Worm (Caenorhabditis elegans): ENCODE data around the gene col-128.

Gene col-128

DNA sequence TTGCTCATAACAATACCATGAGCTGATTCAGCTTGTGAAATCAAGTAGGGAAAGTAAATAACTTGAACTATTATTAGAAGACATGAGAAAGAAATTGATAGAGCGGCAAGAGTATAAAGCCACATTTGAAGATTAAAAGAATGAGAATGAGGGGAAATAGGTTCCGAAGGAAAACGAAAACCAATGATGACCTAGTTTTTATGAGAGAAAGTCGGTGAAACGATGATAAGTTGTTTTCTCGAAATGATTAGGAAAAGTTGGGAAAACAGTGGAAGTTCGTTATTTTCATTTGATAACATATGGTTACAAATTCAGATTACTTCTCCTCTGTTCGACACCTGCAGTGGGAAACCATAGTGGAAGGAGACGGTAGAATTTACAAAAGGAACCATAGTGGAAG, at the start of gene col-128:
Gene col-128, minus strand, starts transcription at position 148 of the 400 bp plus-strand sequence.
- TF ChIP-seq dmd-4 (tag; optimal IDR thresholded peaks at IDR 0.05; ENCODE audit: borderline replicate concordance) = no peak
- no peak for TF ChIP-seq che-1 (tag; optimal IDR thresholded peaks at IDR 0.05)
- TF ChIP-seq hlh-13 (GFP tag; optimal IDR thresholded peaks at IDR 0.05) = no peak
- TF ChIP-seq eyg-1 (tag; optimal IDR thresholded peaks at IDR 0.05) = no peak
- TF ChIP-seq unc-86 (tag; optimal IDR thresholded peaks at IDR 0.05) = no peak
- TF ChIP-seq ceh-48 (tag; optimal IDR thresholded peaks at IDR 0.05) = no peak
- TF ChIP-seq K09A11.1 (tag; optimal IDR thresholded peaks at IDR 0.05; ENCODE audit: insufficient read depth) = no peak
- TF ChIP-seq ceh-2 (tag; optimal IDR thresholded peaks at IDR 0.05) = no peak
- TF ChIP-seq nhr-11 (tag; optimal IDR thresholded peaks at IDR 0.05) = no peak
- no peak for TF ChIP-seq C38D4.7 (GFP tag; optimal IDR thresholded peaks at IDR 0.05)
- TF ChIP-seq zip-5 (tag; optimal IDR thresholded peaks at IDR 0.05) = no peak
- TF ChIP-seq pqm-1 (tag; optimal IDR thresholded peaks at IDR 0.05) = no peak
- no peak for TF ChIP-seq npax-4 (tag; optimal IDR thresholded peaks at IDR 0.05)
- TF ChIP-seq nfya-1 (tag; optimal IDR thresholded peaks at IDR 0.05) = no peak
- no peak for TF ChIP-seq tbx-2 (tag; optimal IDR thresholded peaks at IDR 0.05)
- TF ChIP-seq fax-1 (tag; optimal IDR thresholded peaks at IDR 0.05) = no peak
- no peak for TF ChIP-seq unc-3 (GFP tag; conservative IDR thresholded peaks at IDR 0.05)
- TF ChIP-seq unc-3 (tag; optimal IDR thresholded peaks at IDR 0.05) = no peak
- no peak for TF ChIP-seq pha-2 (tag; optimal IDR thresholded peaks at IDR 0.05)
- no peak for TF ChIP-seq odd-2 (tag; optimal IDR thresholded peaks at IDR 0.05)

DNA sequence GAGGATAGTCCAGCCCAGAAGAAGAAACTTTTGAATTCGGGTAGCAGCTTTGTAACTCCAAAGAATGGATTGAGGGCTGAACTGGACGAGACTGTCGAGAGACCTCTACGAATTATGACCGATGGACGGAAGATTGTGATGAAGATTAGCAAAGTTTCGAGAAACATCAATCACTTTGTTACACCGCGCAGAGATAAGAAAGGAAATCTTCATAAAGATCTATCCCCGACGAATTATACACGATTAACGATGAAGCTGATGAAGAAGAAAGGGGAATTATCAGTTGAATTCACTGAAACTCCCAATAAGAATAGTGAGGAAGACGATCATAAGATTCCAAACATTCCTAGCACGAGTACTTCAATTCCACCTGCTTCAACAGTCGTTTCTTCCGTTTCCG, 48.0 kb upstream of the col-128 start:
- TF ChIP-seq C38D4.7 (GFP tag; optimal IDR thresholded peaks at IDR 0.05) (no peak), ceh-6 (GFP tag; optimal IDR thresholded peaks at IDR 0.05) (no peak), nhr-232 (tag; optimal IDR thresholded peaks at IDR 0.05) (no peak), che-1 (tag; optimal IDR thresholded peaks at IDR 0.05) (no peak), F13H6.1 (tag; optimal IDR thresholded peaks at IDR 0.05) (no peak), hlh-15 (tag; optimal IDR thresholded peaks at IDR 0.05) (no peak), lin-11 (tag; optimal IDR thresholded peaks at IDR 0.05) (no peak), ama-1 (optimal IDR thresholded peaks at IDR 0.05) (no peak), nfya-1 (tag; optimal IDR thresholded peaks at IDR 0.05) (no peak), ref-2 (tag; optimal IDR thresholded peaks at IDR 0.05) (no peak), fkh-10 (GFP tag; optimal IDR thresholded peaks at IDR 0.05) (no peak), unc-55 (GFP tag; optimal IDR thresholded peaks at IDR 0.05) (no peak), ceh-9 (tag; optimal IDR thresholded peaks at IDR 0.05) (no peak), hlh-8 (tag; optimal IDR thresholded peaks at IDR 0.05) (no peak), hlh-30 (tag; optimal IDR thresholded peaks at IDR 0.05; ENCODE audit: insufficient read depth) (no peak), elt-4 (tag; optimal IDR thresholded peaks at IDR 0.05) (no peak), sox-2 (GFP tag; IDR thresholded peaks at IDR 0.05) (no peak)

ce11 chrIV:11597079-11597478, 45.3 kb upstream of the col-128 start:
- TF ChIP-seq ceh-24 (tag; optimal IDR thresholded peaks at IDR 0.05) (no peak), elt-2 (tag; optimal IDR thresholded peaks at IDR 0.05) (no peak), ahr-1 (tag; optimal IDR thresholded peaks at IDR 0.05) (no peak), eyg-1 (tag; optimal IDR thresholded peaks at IDR 0.05) (no peak), sox-4 (tag; optimal IDR thresholded peaks at IDR 0.05) (no peak), sox-2 (GFP tag; IDR thresholded peaks at IDR 0.05) (no peak), madf-2 (tag; optimal IDR thresholded peaks at IDR 0.05) (no peak)

DNA sequence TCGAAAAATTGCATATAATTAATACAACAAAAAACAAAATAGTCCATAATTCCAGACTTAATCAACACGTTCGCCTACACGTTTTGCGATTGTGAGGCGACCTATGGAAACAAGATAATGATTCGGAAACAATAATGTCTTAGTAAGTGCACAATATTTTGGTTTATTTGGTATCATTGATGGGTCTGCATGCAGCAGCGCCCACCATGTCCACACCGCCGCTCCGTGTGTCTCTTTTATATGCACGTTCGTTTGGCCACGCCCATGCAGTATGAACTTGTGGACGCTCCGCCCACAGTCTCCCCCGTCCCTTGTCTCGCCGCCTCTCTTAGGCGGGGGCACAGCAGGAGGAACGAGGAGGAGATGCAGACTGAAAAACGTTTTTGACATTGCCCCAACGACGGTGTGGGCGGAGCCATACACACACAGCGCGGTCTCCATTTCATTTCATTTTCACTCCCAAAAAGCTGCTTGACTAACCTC, 42.5 kb upstream of the col-128 start, which contains the start of gene mig-38:
Gene mig-38, plus strand, starts transcription at position 54 of the 483 bp plus-strand sequence.
- no peak for TF ChIP-seq lim-6 (tag; optimal IDR thresholded peaks at IDR 0.05)
- TF ChIP-seq elt-4 (tag; optimal IDR thresholded peaks at IDR 0.05) = peak; percentile 26
- no peak for TF ChIP-seq ztf-16 (tag; optimal IDR thresholded peaks at IDR 0.05)
- TF ChIP-seq mec-3 (tag; optimal IDR thresholded peaks at IDR 0.05; ENCODE audit: borderline replicate concordance) = peak; percentile 31
- peak; percentile 57 for TF ChIP-seq ceh-18 (tag; optimal IDR thresholded peaks at IDR 0.05)
- TF ChIP-seq ets-4 (tag; optimal IDR thresholded peaks at IDR 0.05) = no peak
- no peak for TF ChIP-seq dve-1 (tag; optimal IDR thresholded peaks at IDR 0.05)
- peak; percentile 26 for TF ChIP-seq tbx-2 (tag; optimal IDR thresholded peaks at IDR 0.05)
- no peak for TF ChIP-seq sox-2 (GFP tag; IDR thresholded peaks at IDR 0.05)
- TF ChIP-seq C08G9.2 (tag; optimal IDR thresholded peaks at IDR 0.05) = peak; percentile 17
- peak; percentile 58 for TF ChIP-seq nfya-1 (tag; optimal IDR thresholded peaks at IDR 0.05)
- TF ChIP-seq ceh-2 (tag; optimal IDR thresholded peaks at IDR 0.05) = peak; percentile 21
- no peak for TF ChIP-seq ceh-9 (tag; optimal IDR thresholded peaks at IDR 0.05)
- peak; percentile 43 for TF ChIP-seq rnt-1 (tag; optimal IDR thresholded peaks at IDR 0.05)
- TF ChIP-seq odd-2 (tag; optimal IDR thresholded peaks at IDR 0.05) = no peak
- TF ChIP-seq che-1 (tag; optimal IDR thresholded peaks at IDR 0.05) = no peak
- TF ChIP-seq ceh-19 (GFP tag; optimal IDR thresholded peaks at IDR 0.05) = no peak
- peak; percentile 24 for TF ChIP-seq fax-1 (tag; optimal IDR thresholded peaks at IDR 0.05)
- TF ChIP-seq F13H6.1 (tag; optimal IDR thresholded peaks at IDR 0.05) = peak; percentile 4
